Fruit fly (Drosophila melanogaster) whole organism, embryonic: ENCODE results near the gene Spn85F.

Source experiments
- Antp ChIP-seq: fragments of 200-800 bp; sonication (Bioruptor generic); optimal IDR thresholded peaks from 3 replicates; lab custom pipeline; 2016; ENCODE audit warnings: missing biosample characterization, missing genetic modification characterization
- BEAF-32 ChIP-seq: fragments of 200-800 bp; sonication (Bioruptor generic); optimal IDR thresholded peaks from 3 replicates; lab custom pipeline; 2017; ENCODE audit warnings: missing biosample characterization, missing genetic modification characterization, mild to moderate bottlenecking, moderate library complexity, missing genetic modification reagents
- BtbVII ChIP-seq: fragments of 200-800 bp; sonication (Bioruptor generic); optimal IDR thresholded peaks from 3 replicates; lab custom pipeline; 2017; ENCODE audit warnings: missing biosample characterization, mild to moderate bottlenecking, missing genetic modification characterization
- CG10147 ChIP-seq: fragments of 200-800 bp; sonication (Bioruptor generic); optimal IDR thresholded peaks from 2 replicates; lab custom pipeline; 2019; ENCODE audit warnings: missing biosample characterization, mild to moderate bottlenecking, missing genetic modification characterization, moderate library complexity
- CG10209 ChIP-seq: fragments of 200-800 bp; sonication (Bioruptor generic); optimal IDR thresholded peaks from 3 replicates; lab custom pipeline; 2017; ENCODE audit warnings: missing biosample characterization, mild to moderate bottlenecking, missing genetic modification characterization, missing genetic modification reagents
- CG13287 ChIP-seq: fragments of 200-800 bp; sonication (Bioruptor generic); IDR thresholded peaks from 2 replicates; pipeline ENCODE4 v1.3.6; 2022; ENCODE audit warnings: missing biosample characterization, missing genetic modification characterization; ENCODE audit not compliant: partially characterized antibody
- CG13424 ChIP-seq: fragments of 200-800 bp; sonication (Bioruptor generic); optimal IDR thresholded peaks from 2 replicates; lab custom pipeline; 2019; ENCODE audit warnings: missing biosample characterization, mild to moderate bottlenecking, missing genetic modification characterization, moderate library complexity
- CG15601 ChIP-seq: fragments of 200-800 bp; sonication (Bioruptor generic); optimal IDR thresholded peaks from 3 replicates; lab custom pipeline; 2019; ENCODE audit warnings: missing biosample characterization, mild to moderate bottlenecking, missing genetic modification characterization, moderate library complexity
- CG1602 ChIP-seq: fragments of 200-800 bp; sonication (Bioruptor generic); optimal IDR thresholded peaks from 3 replicates; lab custom pipeline; 2016; ENCODE audit warnings: missing biosample characterization, missing genetic modification characterization
- CG18619 ChIP-seq: fragments of 200-800 bp; sonication (Bioruptor generic); optimal IDR thresholded peaks from 3 replicates; lab custom pipeline; 2017; ENCODE audit warnings: missing biosample characterization, mild to moderate bottlenecking, missing genetic modification characterization
- CG2116 ChIP-seq: fragments of 200-800 bp; sonication (Bioruptor generic); optimal IDR thresholded peaks from 3 replicates; lab custom pipeline; 2018; ENCODE audit warnings: missing biosample characterization, mild to moderate bottlenecking, missing genetic modification characterization
- CG32532 ChIP-seq: fragments of 200-800 bp; sonication (Bioruptor generic); IDR thresholded peaks from 2 replicates; pipeline ENCODE4 v1.3.6; 2022; ENCODE audit warnings: missing biosample characterization, missing genetic modification characterization
- CG34376 ChIP-seq: fragments of 200-800 bp; sonication (Bioruptor generic); optimal IDR thresholded peaks from 2 replicates; lab custom pipeline; 2018; ENCODE audit warnings: missing biosample characterization, mild to moderate bottlenecking, missing genetic modification characterization
- CG4424 ChIP-seq: fragments of 200-800 bp; sonication (Bioruptor generic); optimal IDR thresholded peaks from 3 replicates; lab custom pipeline; 2016; ENCODE audit warnings: missing biosample characterization, missing genetic modification characterization
- CG5180 ChIP-seq: fragments of 200-800 bp; sonication (Bioruptor generic); optimal IDR thresholded peaks from 3 replicates; lab custom pipeline; 2017; ENCODE audit warnings: missing biosample characterization, missing genetic modification characterization, mild to moderate bottlenecking, moderate library complexity, missing genetic modification reagents
- CG7556 ChIP-seq: fragments of 200-800 bp; sonication (Bioruptor generic); optimal IDR thresholded peaks from 2 replicates; lab custom pipeline; 2017; ENCODE audit warnings: missing biosample characterization, mild to moderate bottlenecking, missing genetic modification characterization
- CG7963 ChIP-seq: fragments of 200-800 bp; sonication (Bioruptor generic); IDR thresholded peaks from 3 replicates; pipeline ENCODE4 v1.3.6; 2022; ENCODE audit warnings: missing biosample characterization, missing genetic modification characterization; ENCODE audit not compliant: partially characterized antibody
- CG9609 ChIP-seq: fragments of 200-800 bp; sonication (Bioruptor generic); optimal IDR thresholded peaks from 3 replicates; lab custom pipeline; 2016; ENCODE audit warnings: missing biosample characterization, missing genetic modification characterization
- CG9727 ChIP-seq: fragments of 200-800 bp; sonication (Bioruptor generic); optimal IDR thresholded peaks from 3 replicates; lab custom pipeline; 2017; ENCODE audit warnings: missing biosample characterization, mild to moderate bottlenecking, missing genetic modification characterization
- Dip3 ChIP-seq: fragments of 200-800 bp; sonication (Bioruptor generic); optimal IDR thresholded peaks from 3 replicates; lab custom pipeline; 2016; ENCODE audit warnings: missing biosample characterization, missing genetic modification characterization
- Doc3 ChIP-seq: fragments of 200-800 bp; sonication (Bioruptor generic); IDR thresholded peaks from 3 replicates; pipeline ENCODE4 v1.3.6; 2022; ENCODE audit warnings: missing biosample characterization, missing genetic modification characterization; ENCODE audit not compliant: partially characterized antibody
- Ets65A ChIP-seq: fragments of 200-800 bp; sonication (Bioruptor generic); peaks from one replicate; lab custom pipeline; 2016; ENCODE audit warnings: missing biosample characterization, missing genetic modification characterization
- Hmr ChIP-seq: fragments of 200-800 bp; sonication (Bioruptor generic); optimal IDR thresholded peaks from 3 replicates; lab custom pipeline; 2017; ENCODE audit warnings: mild to moderate bottlenecking, missing biosample characterization, missing genetic modification reagents, missing genetic modification characterization
- MESR4 ChIP-seq: fragments of 200-800 bp; sonication (Bioruptor generic); optimal IDR thresholded peaks from 2 replicates; lab custom pipeline; 2018; ENCODE audit warnings: missing biosample characterization, mild to moderate bottlenecking, missing genetic modification characterization, moderate library complexity
- Mad ChIP-seq: fragments of 200-800 bp; sonication (Bioruptor generic); optimal IDR thresholded peaks from 2 replicates; lab custom pipeline; 2016; ENCODE audit warnings: missing biosample characterization, missing genetic modification characterization
- Myb ChIP-seq: fragments of 200-800 bp; sonication (Bioruptor generic); optimal IDR thresholded peaks from 2 replicates; lab custom pipeline; 2016; ENCODE audit warnings: missing biosample characterization, missing genetic modification characterization
- Neu2 ChIP-seq: fragments of 200-800 bp; sonication (Bioruptor generic); optimal IDR thresholded peaks from 3 replicates; lab custom pipeline; 2016; ENCODE audit warnings: missing biosample characterization, missing genetic modification characterization, borderline replicate concordance
- Nf-YC ChIP-seq: fragments of 200-800 bp; optimal IDR thresholded peaks from 3 replicates; lab custom pipeline; 2019; ENCODE audit warnings: missing biosample characterization, mild to moderate bottlenecking, missing genetic modification characterization, moderate library complexity
- PHDP ChIP-seq: fragments of 200-800 bp; sonication (Bioruptor generic); optimal IDR thresholded peaks from 3 replicates; lab custom pipeline; 2018; ENCODE audit warnings: missing biosample characterization, mild to moderate bottlenecking, missing genetic modification characterization, moderate library complexity
- Pdp1 ChIP-seq, 2 experiments: fragments of 200-800 bp; sonication (Bioruptor generic); optimal IDR thresholded peaks; 3 replicates each; lab custom pipeline; 2016; ENCODE audit warnings: missing biosample characterization in 2 of 2, missing genetic modification characterization in 2 of 2, mild to moderate bottlenecking in 1 of 2, moderate library complexity in 1 of 2
- Scr ChIP-seq: fragments of 200-800 bp; sonication (Bioruptor generic); IDR thresholded peaks from 2 replicates; pipeline ENCODE4 v1.3.6; 2022; ENCODE audit warnings: missing biosample characterization, missing genetic modification characterization; ENCODE audit not compliant: partially characterized antibody
- ac ChIP-seq: fragments of 200-800 bp; sonication (Bioruptor generic); optimal IDR thresholded peaks from 3 replicates; lab custom pipeline; 2017; ENCODE audit warnings: missing biosample characterization, mild to moderate bottlenecking, missing genetic modification characterization
- bab2 ChIP-seq: fragments of 200-800 bp; sonication (Bioruptor generic); optimal IDR thresholded peaks from 2 replicates; lab custom pipeline; 2016; ENCODE audit warnings: missing biosample characterization, missing genetic modification characterization
- bigmax ChIP-seq: fragments of 200-800 bp; sonication (Bioruptor generic); optimal IDR thresholded peaks from 2 replicates; lab custom pipeline; 2018; ENCODE audit warnings: missing biosample characterization, mild to moderate bottlenecking, missing genetic modification characterization
- grn ChIP-seq: fragments of 200-800 bp; sonication (Bioruptor generic); optimal IDR thresholded peaks from 3 replicates; lab custom pipeline; 2017; ENCODE audit warnings: missing biosample characterization, missing genetic modification characterization
- hkb ChIP-seq, 2 experiments: fragments of 200-800 bp in 1 of 2; fragments of >200 bp in 1 of 2; sonication (Bioruptor generic) in 1 of 2; IDR thresholded peaks in 1 of 2; optimal IDR thresholded peaks in 1 of 2; 2 replicates each; pipeline versions ENCODE4 v1.3.6 to Lab custom; 2017 to 2022; ENCODE audit warnings: missing biosample characterization in 1 of 2, missing genetic modification characterization in 1 of 2
- kay ChIP-seq: fragments of 200-800 bp; sonication (Bioruptor generic); optimal IDR thresholded peaks from 2 replicates; lab custom pipeline; 2016; ENCODE audit warnings: missing biosample characterization, missing genetic modification characterization
- knrl ChIP-seq: fragments of 200-800 bp; sonication (Bioruptor generic); IDR thresholded peaks from 3 replicates; pipeline ENCODE4 v1.3.6; 2022; ENCODE audit warnings: missing biosample characterization, missing genetic modification characterization; ENCODE audit not compliant: partially characterized antibody
- maf-S ChIP-seq: fragments of 200-800 bp; sonication (Bioruptor generic); optimal IDR thresholded peaks from 2 replicates; lab custom pipeline; 2016; ENCODE audit warnings: missing biosample characterization, missing genetic modification characterization
- nerfin-1 ChIP-seq: fragments of 200-800 bp; sonication (Bioruptor generic); optimal IDR thresholded peaks from 3 replicates; lab custom pipeline; 2019; ENCODE audit warnings: missing biosample characterization, mild to moderate bottlenecking, missing genetic modification characterization, moderate library complexity
- pan ChIP-seq, 4 experiments: fragments of >200 bp in 3 of 4; fragments of 200-800 bp in 1 of 4; sonication (Bioruptor generic) in 1 of 4; optimal IDR thresholded peaks in 3 of 4; IDR thresholded peaks in 1 of 4; 2 replicates each; pipeline versions ENCODE4 v1.3.6 to Lab custom; 2017 to 2022; ENCODE audit warnings: missing biosample characterization in 2 of 4, missing genetic modification characterization in 2 of 4, mixed read lengths in 1 of 4
- pfk ChIP-seq: fragments of 200-800 bp; sonication (Bioruptor generic); optimal IDR thresholded peaks from 2 replicates; lab custom pipeline; 2018; ENCODE audit warnings: missing biosample characterization, mild to moderate bottlenecking, missing genetic modification characterization, moderate library complexity
- slbo ChIP-seq: fragments of 200-800 bp; sonication (Bioruptor generic); IDR thresholded peaks from 2 replicates; pipeline ENCODE4 v1.3.6; 2022; ENCODE audit warnings: missing biosample characterization, missing genetic modification characterization
- stc ChIP-seq: fragments of 200-800 bp; sonication (Bioruptor generic); IDR thresholded peaks from 2 replicates; pipeline ENCODE4 v1.3.6; 2022; ENCODE audit warnings: missing biosample characterization, missing genetic modification characterization
- stwl ChIP-seq: fragments of 200-800 bp; sonication (Bioruptor generic); optimal IDR thresholded peaks from 3 replicates; lab custom pipeline; 2018; ENCODE audit warnings: missing biosample characterization, mild to moderate bottlenecking, missing genetic modification characterization, moderate library complexity
- vvl ChIP-seq: fragments of 200-800 bp; sonication (Bioruptor generic); IDR thresholded peaks from 2 replicates; pipeline ENCODE4 v1.3.6; 2022; ENCODE audit warnings: missing biosample characterization, missing genetic modification characterization

The Spn85F gene

DNA sequence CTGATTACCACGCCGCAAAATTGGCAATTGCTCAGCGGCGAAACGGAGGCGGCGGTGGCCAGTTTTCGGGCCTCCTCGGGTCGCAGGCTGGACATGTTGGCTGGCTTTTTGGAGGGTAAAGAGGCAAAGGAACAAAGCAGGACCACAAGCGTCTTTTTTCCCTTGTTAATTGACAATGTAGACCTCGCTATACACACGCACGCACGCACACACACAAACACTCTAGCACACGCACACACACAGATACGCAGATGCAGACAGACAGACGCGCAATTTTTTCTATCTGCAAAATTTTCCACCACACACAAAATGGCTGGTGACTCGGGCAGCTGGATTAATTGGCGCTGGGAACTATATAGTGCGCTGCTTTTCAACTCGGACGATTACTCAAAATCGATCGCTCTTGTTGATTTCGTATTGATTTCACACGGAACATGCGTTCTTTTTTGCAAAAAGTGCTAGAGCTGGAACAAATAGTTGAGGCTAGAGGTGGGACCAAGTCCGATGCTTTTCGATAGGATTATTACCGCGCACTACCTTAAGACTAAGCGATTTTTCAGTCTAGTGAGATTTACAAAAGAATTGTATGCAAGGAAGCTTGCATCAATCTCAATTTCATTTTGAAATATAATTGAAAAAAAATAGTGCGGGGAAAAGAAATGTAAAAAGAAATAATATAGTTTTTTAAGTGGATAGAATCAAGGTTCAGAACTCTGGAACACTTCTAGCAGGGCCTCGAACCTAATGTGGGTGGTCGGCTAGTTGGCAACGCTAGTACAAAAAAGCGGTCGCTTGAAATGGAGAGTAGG, 11.2 kb upstream of the Spn85F start, which contains the start of gene Art4 (continued):
- TF ChIP-seq Doc3 (GFP tag; lab: Robert Waterston, UW) (peak; percentile 65; the same call in 2 of the 3 replicates), Ets65A (GFP tag; lab: Kevin White, UChicago) (peak; percentile 91), CG10209 (GFP tag; lab: Kevin White, UChicago) (no peak), maf-S (GFP tag; lab: Kevin White, UChicago) (no peak), CG4424 (GFP tag; lab: Kevin White, UChicago) (no peak), bigmax (GFP tag; lab: Kevin White, UChicago) (no peak), Myb (GFP tag; lab: Kevin White, UChicago) (peak; percentile 39), CG9609 (GFP tag; lab: Kevin White, UChicago) (no peak), Mad (GFP tag; lab: Kevin White, UChicago) (peak; percentile 22), stc (GFP tag; lab: Robert Waterston, UW) (no peak), nerfin-1 (tag; lab: Kevin White, UChicago) (peak; percentile 10), PHDP (tag; lab: Kevin White, UChicago) (peak; percentile 9), vvl (no peak), Hmr (GFP tag; lab: Kevin White, UChicago) (peak; percentile 73), grn (no peak), CG9727 (GFP tag; lab: Kevin White, UChicago) (peak; percentile 44), CG5180 (GFP tag; lab: Kevin White, UChicago) (no peak), CG18619 (GFP tag; lab: Kevin White, UChicago) (no peak), Antp (peak; percentile 28), CG7963 (GFP tag; lab: Robert Waterston, UW) (no peak), stwl (tag; lab: Kevin White, UChicago) (peak; percentile 57), MESR4 (GFP tag; lab: Kevin White, UChicago) (peak; percentile 65), bab2 (peak; percentile 26), Pdp1 (GFP tag; optimal IDR thresholded peaks at IDR 0.05; lab: Kevin White, UChicago) (peak; percentile 24 to 31), CG15601 (tag; lab: Kevin White, UChicago) (peak; percentile 44), hkb (optimal IDR thresholded peaks at IDR 0.05; lab: Kevin White, UChicago) (peak; percentile 78), hkb (GFP tag; IDR thresholded peaks at IDR 0.05; lab: Robert Waterston, UW) (no peak), Scr (GFP tag; lab: Robert Waterston, UW) (peak; percentile 76), CG32532 (GFP tag; lab: Robert Waterston, UW) (0 out of 2 replicates have a peak, but pooled peaks have one; percentile 13), Dip3 (GFP tag; lab: Kevin White, UChicago) (peak; percentile 37), slbo (no peak; the same call in 1 of the 2 replicates), pan (optimal IDR thresholded peaks at IDR 0.05; lab: Kevin White, UChicago) (no peak), pan (GFP tag; optimal IDR thresholded peaks at IDR 0.05 in 1 of 2, IDR thresholded peaks at IDR 0.05 in 1 of 2) (no peak), CG13424 (peak; percentile 35), BtbVII (GFP tag; lab: Kevin White, UChicago) (no peak), Nf-YC (tag; lab: Kevin White, UChicago) (peak; percentile 47), BEAF-32 (GFP tag; lab: Kevin White, UChicago) (peak; percentile 83), CG1602 (peak; percentile 13), CG34376 (GFP tag; lab: Kevin White, UChicago) (peak; percentile 35), knrl (peak; percentile 80), kay (GFP tag; lab: Kevin White, UChicago) (no peak), CG10147 (GFP tag; lab: Kevin White, UChicago) (peak; percentile 41), pfk (GFP tag; lab: Kevin White, UChicago) (peak; percentile 18), CG7556 (GFP tag; lab: Kevin White, UChicago) (peak; percentile 24), Neu2 (GFP tag; lab: Kevin White, UChicago) (no peak), CG13287 (peak; percentile 67), CG2116 (GFP tag; lab: Kevin White, UChicago) (peak; percentile 70), ac (GFP tag; lab: Kevin White, UChicago) (no peak)
